Fruit fly (Drosophila melanogaster): Measurements from ENCODE around the gene CG14210.
A peak's percentile ranks its signal among the peaks of the same experiment; 100 is the strongest.

CG14210 gene

dm6 chrX:19663859-19664728 is 48.1 kb downstream of the CG14210 start, which contains the start of the genes CG14223 and Ssu72 (continued):
- no peak for TF ChIP-seq Dad (GFP tag; optimal IDR thresholded peaks at IDR 0.05)
- TF ChIP-seq CG2875 (GFP tag; optimal IDR thresholded peaks at IDR 0.05) = no peak
- TF ChIP-seq nau (GFP tag; optimal IDR thresholded peaks at IDR 0.05) = no peak
- no peak for TF ChIP-seq CG18011 (GFP tag; optimal IDR thresholded peaks at IDR 0.05)
- TF ChIP-seq CG1603 (tag; optimal IDR thresholded peaks at IDR 0.05) = peak; percentile 45
- TF ChIP-seq CG6272 (GFP tag; IDR thresholded peaks at IDR 0.05) = no peak
- no peak for TF ChIP-seq cas (GFP tag; IDR thresholded peaks at IDR 0.05)
- no peak for TF ChIP-seq CG11247 (GFP tag; IDR thresholded peaks at IDR 0.05)
- no peak for TF ChIP-seq CG3065 (GFP tag; optimal IDR thresholded peaks at IDR 0.05)
- no peak for TF ChIP-seq CG1529 (GFP tag; optimal IDR thresholded peaks at IDR 0.05)
- peak; percentile 6 for TF ChIP-seq trem (tag; optimal IDR thresholded peaks at IDR 0.05)
- TF ChIP-seq HHEX (GFP tag; optimal IDR thresholded peaks at IDR 0.05) = no peak
- TF ChIP-seq ase (GFP tag; IDR thresholded peaks at IDR 0.05) = no peak
- TF ChIP-seq CG10209 (GFP tag; optimal IDR thresholded peaks at IDR 0.05) = no peak
- TF ChIP-seq CG11696 (GFP tag; IDR thresholded peaks at IDR 0.05) = no peak
- TF ChIP-seq Rfx (GFP tag; IDR thresholded peaks at IDR 0.05) = peak; percentile 16; the same call in 1 of the 2 replicates
- peak; percentile 81 for TF ChIP-seq onecut (GFP tag; IDR thresholded peaks at IDR 0.05)
- TF ChIP-seq zf30C (GFP tag; optimal IDR thresholded peaks at IDR 0.05) = no peak
- no peak for TF ChIP-seq Pdp1 (GFP tag; optimal IDR thresholded peaks at IDR 0.05)
- no peak for TF ChIP-seq CG4424 (GFP tag; optimal IDR thresholded peaks at IDR 0.05)

dm6 chrX:19665684-19666141 is 49.7 kb downstream of the CG14210 start:
- TF ChIP-seq CG8944 (GFP tag; optimal IDR thresholded peaks at IDR 0.05) (peak; percentile 34), scrt (GFP tag; optimal IDR thresholded peaks at IDR 0.05) (no peak), Sin3A (optimal IDR thresholded peaks at IDR 0.05) (no peak), stc (GFP tag; IDR thresholded peaks at IDR 0.05) (no peak), HLHmδ (GFP tag; optimal IDR thresholded peaks at IDR 0.05) (no peak), repo (GFP tag; optimal IDR thresholded peaks at IDR 0.05) (no peak), E2f1 (GFP tag; IDR thresholded peaks at IDR 0.05) (peak; percentile 27; the same call in 1 of the 2 replicates), CG1233 (GFP tag; optimal IDR thresholded peaks at IDR 0.05) (no peak), cato (GFP tag; optimal IDR thresholded peaks at IDR 0.05; ENCODE audit: borderline replicate concordance) (no peak), zfh2 (GFP tag; optimal IDR thresholded peaks at IDR 0.05) (peak; percentile 40), TFAM (GFP tag; optimal IDR thresholded peaks at IDR 0.05) (no peak), NFAT (GFP tag; IDR thresholded peaks at IDR 0.05) (peak; percentile 85), vnd (GFP tag; IDR thresholded peaks at IDR 0.05; ENCODE audit: partially characterized antibody) (peak; percentile 40; the same call in 1 of the 3 replicates), Kr (GFP tag; optimal IDR thresholded peaks at IDR 0.05) (no peak), gsb-n (tag; optimal IDR thresholded peaks at IDR 0.05) (no peak), seq (GFP tag; IDR thresholded peaks at IDR 0.05) (no peak), her (GFP tag; optimal IDR thresholded peaks at IDR 0.05) (no peak), CG9932 (GFP tag; IDR thresholded peaks at IDR 0.05) (peak; percentile 84), ro (GFP tag; IDR thresholded peaks at IDR 0.05) (0 out of 2 replicates have a peak, but pooled peaks have one; percentile 25), CG10462 (GFP tag; optimal IDR thresholded peaks at IDR 0.05) (no peak), aop (GFP tag; IDR thresholded peaks at IDR 0.05) (no peak), fru (optimal IDR thresholded peaks at IDR 0.05) (no peak), CG4424 (GFP tag; optimal IDR thresholded peaks at IDR 0.05) (no peak), Lhr (GFP tag; optimal IDR thresholded peaks at IDR 0.05) (no peak), Hmx (GFP tag; optimal IDR thresholded peaks at IDR 0.05) (no peak), Bteb2 (GFP tag; optimal IDR thresholded peaks at IDR 0.05) (no peak), dmrt99B (tag; optimal IDR thresholded peaks at IDR 0.05) (peak; percentile 9), CG31441 (GFP tag; IDR thresholded peaks at IDR 0.05) (no peak), Myb (GFP tag; optimal IDR thresholded peaks at IDR 0.05) (no peak), peb (GFP tag; IDR thresholded peaks at IDR 0.05) (peak; percentile 37; the same call in 1 of the 2 replicates), croc (GFP tag; conservative IDR thresholded peaks at IDR 0.05) (no peak)

Measured in whole organism, embryonic.